Fruit fly (Drosophila melanogaster): Measurements from ENCODE around the gene Manf.

The Manf gene

dm6 chr3R:16396565-16396964 is 47.4 kb downstream of the Manf start (continued):
- TF ChIP-seq jing (GFP tag; optimal IDR thresholded peaks at IDR 0.05) = no peak
- no peak for TF ChIP-seq da (GFP tag; optimal IDR thresholded peaks at IDR 0.05)
- TF ChIP-seq CG12236 (GFP tag; optimal IDR thresholded peaks at IDR 0.05) = no peak
- TF ChIP-seq Nf-YB (GFP tag; optimal IDR thresholded peaks at IDR 0.05) = peak; percentile 57
- TF ChIP-seq CG2875 (GFP tag; optimal IDR thresholded peaks at IDR 0.05) = no peak
- peak; percentile 22 for TF ChIP-seq cg (GFP tag; optimal IDR thresholded peaks at IDR 0.05)
